Worm (Caenorhabditis elegans): ENCODE results near the gene F58A4.6.
A peak's percentile ranks its signal among the peaks of the same experiment; 100 is the strongest.

Gene F58A4.6

ce11 chrIII:9598168-9598567 is 16.1 kb upstream of the F58A4.6 start, which contains the start of gene F58A4.1:
F58A4.1 (plus strand) TSS chrIII:9598468.
- TF ChIP-seq mdl-1 (tag; optimal IDR thresholded peaks at IDR 0.05) (no peak), nhr-47 (tag; optimal IDR thresholded peaks at IDR 0.05) (no peak), sup-37 (GFP tag; optimal IDR thresholded peaks at IDR 0.05) (no peak), vab-15 (tag; optimal IDR thresholded peaks at IDR 0.05) (no peak), ces-1 (GFP tag; optimal IDR thresholded peaks at IDR 0.05) (no peak), aha-1 (tag; optimal IDR thresholded peaks at IDR 0.05) (no peak), elt-2 (tag; optimal IDR thresholded peaks at IDR 0.05) (no peak), lin-14 (GFP tag; optimal IDR thresholded peaks at IDR 0.05) (no peak), efl-3 (GFP tag; optimal IDR thresholded peaks at IDR 0.05) (no peak), ceh-63 (GFP tag; optimal IDR thresholded peaks at IDR 0.05) (no peak), unc-98 (GFP tag; IDR thresholded peaks at IDR 0.05) (no peak), fkh-4 (tag; optimal IDR thresholded peaks at IDR 0.05; ENCODE audit: borderline replicate concordance) (no peak)

- TF ChIP-seq vab-15 (tag; optimal IDR thresholded peaks at IDR 0.05) = no peak
- no peak for TF ChIP-seq ceh-63 (GFP tag; optimal IDR thresholded peaks at IDR 0.05)
- TF ChIP-seq mef-2 (tag; optimal IDR thresholded peaks at IDR 0.05) = no peak
- peak in 1 of 2 experiments; percentile 79 for TF ChIP-seq efl-1 (optimal IDR thresholded peaks at IDR 0.05)
- peak in 1 of 2 experiments; percentile 19 for TF ChIP-seq efl-1 (GFP tag; optimal IDR thresholded peaks at IDR 0.05 in 1 of 2)
- TF ChIP-seq aly-2 (tag; optimal IDR thresholded peaks at IDR 0.05) = no peak
- TF ChIP-seq ceh-82 (tag; optimal IDR thresholded peaks at IDR 0.05) = no peak
- TF ChIP-seq mep-1 (tag; optimal IDR thresholded peaks at IDR 0.05) = no peak
- TF ChIP-seq nhr-71 (tag; optimal IDR thresholded peaks at IDR 0.05) = no peak
These were observed 13.6 kb upstream of the F58A4.6 start, which contains the start of gene F58A4.2 for ce11 chrIII:9600645-9601044. F58A4.2 (minus strand) TSS chrIII:9600745.

- TF ChIP-seq fkh-4 (tag; optimal IDR thresholded peaks at IDR 0.05; ENCODE audit: borderline replicate concordance) (no peak), ztf-11 (tag; optimal IDR thresholded peaks at IDR 0.05) (no peak), C04F5.9 (tag; optimal IDR thresholded peaks at IDR 0.05) (no peak), hlh-17 (GFP tag; optimal IDR thresholded peaks at IDR 0.05; ENCODE audit: borderline replicate concordance) (no peak), mab-9 (GFP tag; IDR thresholded peaks at IDR 0.05) (no peak), unc-98 (GFP tag; IDR thresholded peaks at IDR 0.05) (no peak), fkh-8 (tag; optimal IDR thresholded peaks at IDR 0.05) (no peak), isw-1 (GFP tag; IDR thresholded peaks at IDR 0.05) (no peak), aha-1 (tag; optimal IDR thresholded peaks at IDR 0.05) (no peak), pag-3 (tag; optimal IDR thresholded peaks at IDR 0.05; ENCODE audit: borderline replicate concordance, insufficient read depth) (no peak), ceh-8 (GFP tag; optimal IDR thresholded peaks at IDR 0.05) (no peak), xbp-1 (tag; optimal IDR thresholded peaks at IDR 0.05) (no peak), dpl-1 (GFP tag; optimal IDR thresholded peaks at IDR 0.05) (no peak), mdl-1 (tag; optimal IDR thresholded peaks at IDR 0.05) (no peak)
These were observed 5.6 kb upstream of the F58A4.6 start, which contains the start of gene clec-161 for ce11 chrIII:9608650-9609049. clec-161 (minus strand) TSS chrIII:9608750.

- TF ChIP-seq fkh-8 (tag; optimal IDR thresholded peaks at IDR 0.05) (peak; percentile 54), fkh-10 (GFP tag; optimal IDR thresholded peaks at IDR 0.05) (no peak), nhr-77 (tag; optimal IDR thresholded peaks at IDR 0.05) (no peak)
These were observed 2.2 kb upstream of the F58A4.6 start, which contains the start of gene bbs-4 for ce11 chrIII:9612097-9612496. bbs-4 (minus strand) TSS chrIII:9612197.

ce11 chrIII:9615114-9615513 is 832 bp downstream of the F58A4.6 start:
- TF ChIP-seq fos-1 (tag; optimal IDR thresholded peaks at IDR 0.05) (no peak), unc-30 (tag; optimal IDR thresholded peaks at IDR 0.05) (no peak), fkh-4 (tag; optimal IDR thresholded peaks at IDR 0.05; ENCODE audit: borderline replicate concordance) (no peak)
